Fruit fly (Drosophila melanogaster): ENCODE data around the gene CG9215.

dm6 chrX:15630815-15631214 is 48.1 kb upstream of the CG9215 start:
- TF ChIP-seq sisA (GFP tag; IDR thresholded peaks at IDR 0.05) (peak; percentile 14; the same call in 1 of the 2 replicates), Hey (tag; optimal IDR thresholded peaks at IDR 0.05) (no peak), slbo (GFP tag; IDR thresholded peaks at IDR 0.05) (0 out of 2 replicates have a peak, but pooled peaks have one; percentile 26), HmgZ (tag; optimal IDR thresholded peaks at IDR 0.05) (no peak), pnt (GFP tag; optimal IDR thresholded peaks at IDR 0.05) (no peak), h (optimal IDR thresholded peaks at IDR 0.05) (no peak), tx (GFP tag; optimal IDR thresholded peaks at IDR 0.05) (no peak), seq (GFP tag; IDR thresholded peaks at IDR 0.05) (no peak), org-1 (GFP tag; optimal IDR thresholded peaks at IDR 0.05) (no peak)

Data from whole organism, embryonic.